Worm (Caenorhabditis elegans): Measurements from ENCODE around the gene F46B6.6.

F46B6.6 gene

ce11 chrV:9786721-9787131 lies at the start of gene F46B6.6 (continued):
- no peak for TF ChIP-seq saeg-2 (GFP tag; IDR thresholded peaks at IDR 0.05)
- no peak for TF ChIP-seq zag-1 (tag; optimal IDR thresholded peaks at IDR 0.05)

DNA sequence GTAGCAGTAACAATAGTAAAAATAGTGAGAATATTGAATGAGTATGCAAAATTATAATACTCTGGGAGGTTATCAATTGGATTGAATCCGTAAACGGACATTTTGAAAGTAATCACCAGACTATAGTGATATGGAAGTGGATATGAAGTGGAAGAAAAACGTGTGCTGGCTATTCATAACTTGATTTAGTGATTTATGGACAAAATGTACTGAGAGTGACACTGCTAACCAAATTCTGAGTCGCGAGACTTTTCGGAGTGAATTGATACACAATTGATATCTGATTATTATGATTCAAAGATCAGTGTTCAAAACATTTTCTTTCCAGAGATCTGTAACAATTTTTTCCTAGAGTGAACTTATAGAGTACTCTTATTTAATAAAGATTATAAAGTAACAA lies 49.3 kb upstream of the F46B6.6 start, which contains the start of gene sru-38:
Gene sru-38, minus strand, starts transcription at position 101 of the 400 bp plus-strand sequence.
- TF ChIP-seq madf-5 (GFP tag; IDR thresholded peaks at IDR 0.05) = no peak
- no peak for TF ChIP-seq nhr-111 (GFP tag; optimal IDR thresholded peaks at IDR 0.05)
- no peak for TF ChIP-seq nhr-42 (GFP tag; IDR thresholded peaks at IDR 0.05)
- no peak for TF ChIP-seq tra-1 (GFP tag; IDR thresholded peaks at IDR 0.05)
- no peak for TF ChIP-seq jun-1 (tag; optimal IDR thresholded peaks at IDR 0.05)
- no peak for TF ChIP-seq ceh-82 (tag; optimal IDR thresholded peaks at IDR 0.05)
- no peak for TF ChIP-seq daf-19 (GFP tag; conservative IDR thresholded peaks at IDR 0.05)
- TF ChIP-seq lin-13 (GFP tag; optimal IDR thresholded peaks at IDR 0.05) = no peak
- no peak for TF ChIP-seq aly-2 (tag; optimal IDR thresholded peaks at IDR 0.05)
- TF ChIP-seq zip-11 (GFP tag; IDR thresholded peaks at IDR 0.05) = no peak
- TF ChIP-seq F37D6.2 (tag; optimal IDR thresholded peaks at IDR 0.05) = no peak
- TF ChIP-seq gei-8 (GFP tag; optimal IDR thresholded peaks at IDR 0.05) = no peak
- TF ChIP-seq mes-2 (tag; optimal IDR thresholded peaks at IDR 0.05; ENCODE audit: poor library complexity, severe bottlenecking) = no peak
- TF ChIP-seq dve-1 (tag; optimal IDR thresholded peaks at IDR 0.05; ENCODE audit: insufficient read depth) = no peak
- no peak for TF ChIP-seq snpc-4 (tag; optimal IDR thresholded peaks at IDR 0.05)
- TF ChIP-seq egl-27 (tag; optimal IDR thresholded peaks at IDR 0.05) = no peak
- TF ChIP-seq lsy-2 (tag; optimal IDR thresholded peaks at IDR 0.05) = no peak
- TF ChIP-seq daf-12 (tag; optimal IDR thresholded peaks at IDR 0.05) = no peak
- no peak for TF ChIP-seq sdz-12 (GFP tag; optimal IDR thresholded peaks at IDR 0.05)

- TF ChIP-seq dmd-8 (GFP tag; IDR thresholded peaks at IDR 0.05) = no peak
- TF ChIP-seq fos-1 (tag; optimal IDR thresholded peaks at IDR 0.05) = no peak
- no peak for TF ChIP-seq nhr-111 (GFP tag; optimal IDR thresholded peaks at IDR 0.05)
- TF ChIP-seq lin-15B (tag; optimal IDR thresholded peaks at IDR 0.05) = no peak
- no peak for TF ChIP-seq nhr-48 (tag; optimal IDR thresholded peaks at IDR 0.05)
- no peak for TF ChIP-seq madf-9 (GFP tag; conservative IDR thresholded peaks at IDR 0.05)
- TF ChIP-seq lsy-2 (tag; optimal IDR thresholded peaks at IDR 0.05) = no peak
- no peak for TF ChIP-seq tra-1 (GFP tag; IDR thresholded peaks at IDR 0.05)
- no peak for TF ChIP-seq ctbp-1 (GFP tag; IDR thresholded peaks at IDR 0.05)
- TF ChIP-seq nhr-28 (tag; optimal IDR thresholded peaks at IDR 0.05) = no peak
- no peak for TF ChIP-seq jun-1 (tag; optimal IDR thresholded peaks at IDR 0.05)
- TF ChIP-seq mxl-2 (GFP tag; conservative IDR thresholded peaks at IDR 0.05) = no peak
- no peak for TF ChIP-seq aha-1 (tag)
- no peak for TF ChIP-seq aly-2 (tag; optimal IDR thresholded peaks at IDR 0.05)
- TF ChIP-seq nhr-76 (tag; optimal IDR thresholded peaks at IDR 0.05) = no peak
- no peak for TF ChIP-seq ceh-32 (tag; optimal IDR thresholded peaks at IDR 0.05; ENCODE audit: poor library complexity)
These were observed 47.2 kb upstream of the F46B6.6 start, which contains the start of gene sru-40 for ce11 chrV:9833900-9834299. Gene sru-40, minus strand, starts transcription at chrV:9834000.

DNA sequence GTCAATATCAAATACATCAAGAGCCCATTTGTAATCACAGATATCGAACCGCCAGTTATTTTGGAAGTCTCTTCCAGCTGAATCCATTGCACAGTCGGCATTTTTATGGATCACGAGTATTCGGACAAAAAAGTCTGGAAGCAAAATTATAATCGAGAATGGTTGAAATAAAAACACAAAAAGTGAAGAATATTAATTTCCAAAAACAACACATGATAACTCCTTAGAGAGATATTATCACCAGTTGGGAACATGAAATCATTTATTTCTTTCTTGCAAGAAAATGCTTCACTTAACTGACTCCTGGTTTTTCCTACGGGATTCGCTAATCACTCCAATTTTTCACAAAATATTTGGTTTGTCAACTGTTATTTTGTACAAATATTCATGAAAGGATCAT lies 37.5 kb upstream of the F46B6.6 start, which contains the start of gene str-2:
Gene str-2, minus strand, starts transcription at position 101 of the 400 bp plus-strand sequence.
- TF ChIP-seq ceh-44 (GFP tag; IDR thresholded peaks at IDR 0.05) (no peak), zag-1 (tag; optimal IDR thresholded peaks at IDR 0.05) (no peak), fos-1 (tag; optimal IDR thresholded peaks at IDR 0.05) (no peak), F10B5.3 (tag; optimal IDR thresholded peaks at IDR 0.05) (no peak), Y75B8A.6 (GFP tag; IDR thresholded peaks at IDR 0.05) (no peak), egl-43 (GFP tag; IDR thresholded peaks at IDR 0.05) (no peak), daf-8 (GFP tag; IDR thresholded peaks at IDR 0.05) (no peak), saeg-2 (GFP tag; IDR thresholded peaks at IDR 0.05) (no peak), lin-39 (tag; optimal IDR thresholded peaks at IDR 0.05) (no peak), Y5F2A.4 (GFP tag; optimal IDR thresholded peaks at IDR 0.05) (no peak), F37D6.2 (tag; optimal IDR thresholded peaks at IDR 0.05) (no peak), nhr-10 (tag; optimal IDR thresholded peaks at IDR 0.05) (no peak), mep-1 (tag; optimal IDR thresholded peaks at IDR 0.05) (no peak), rbr-2 (tag; optimal IDR thresholded peaks at IDR 0.05) (no peak), dmd-9 (GFP tag; IDR thresholded peaks at IDR 0.05) (no peak), dmd-6 (GFP tag; IDR thresholded peaks at IDR 0.05) (no peak), snpc-4 (tag; optimal IDR thresholded peaks at IDR 0.05) (no peak), set-16 (GFP tag; IDR thresholded peaks at IDR 0.05) (no peak)
